Fruit fly (Drosophila melanogaster) whole organism, wandering third instar larva: ENCODE results near the gene Ir67c.

Experiments
- Abd-B ChIP-seq: fragments of >200 bp; optimal IDR thresholded peaks from 2 replicates; lab custom pipeline; 2017; ENCODE audit warnings: missing biosample characterization, missing genetic modification characterization
- HLH106 ChIP-seq: fragments of 200-800 bp; optimal IDR thresholded peaks from 3 replicates; lab custom pipeline; 2019; ENCODE audit warnings: missing biosample characterization, mild to moderate bottlenecking, missing genetic modification characterization, moderate library complexity
- OdsH ChIP-seq: fragments of 200-800 bp; sonication (Bioruptor generic); optimal IDR thresholded peaks from 2 replicates; lab custom pipeline; 2016; ENCODE audit warnings: missing biosample characterization, mild to moderate bottlenecking, missing genetic modification characterization
- h ChIP-seq: fragments of 200-800 bp; sonication (Bioruptor generic); optimal IDR thresholded peaks from 3 replicates; lab custom pipeline; 2016; ENCODE audit warnings: missing biosample characterization, mild to moderate bottlenecking, missing genetic modification characterization
- jim ChIP-seq: fragments of 175-275, 200-325 bp; sonication (Bioruptor generic); optimal IDR thresholded peaks from 2 replicates; lab custom pipeline; 2016; ENCODE audit warnings: missing biosample characterization, mild to moderate bottlenecking, missing genetic modification characterization
- rgr ChIP-seq: fragments of 200-800 bp; sonication (Bioruptor generic); optimal IDR thresholded peaks from 3 replicates; lab custom pipeline; 2016; ENCODE audit warnings: missing biosample characterization, mild to moderate bottlenecking, missing genetic modification characterization
- usp ChIP-seq: fragments of >200 bp; optimal IDR thresholded peaks from 2 replicates; lab custom pipeline; 2017; ENCODE audit warnings: missing biosample characterization, missing genetic modification characterization

DNA sequence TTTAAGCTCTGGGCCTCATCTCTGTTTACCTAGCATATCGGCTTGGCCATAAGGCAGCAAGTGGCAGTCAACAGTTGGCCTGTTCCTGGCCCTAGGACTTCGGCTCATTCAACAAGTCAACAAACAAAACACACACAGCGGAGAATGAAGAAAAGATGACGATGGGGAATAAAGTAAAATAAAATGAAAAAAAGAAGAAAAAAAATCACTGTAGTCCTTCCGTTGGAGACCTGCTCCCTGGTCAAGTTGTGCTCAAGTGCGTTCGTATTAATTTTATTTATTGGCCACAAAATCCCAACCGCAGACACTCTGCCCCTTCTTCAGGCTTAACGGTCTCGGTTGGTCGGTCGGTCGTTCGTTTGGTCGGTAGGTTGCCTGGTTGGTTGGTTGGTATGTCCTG lies 15.5 kb downstream of the Ir67c start:
- TF ChIP-seq OdsH (GFP tag; lab: Kevin White, UChicago) (no peak), rgr (GFP tag; lab: Kevin White, UChicago) (no peak), usp (no peak), h (no peak), jim (no peak), Abd-B (GFP tag; lab: Kevin White, UChicago) (no peak), HLH106 (tag; lab: Kevin White, UChicago) (no peak)
